Worm (Caenorhabditis elegans) whole organism, L2 larva: ENCODE data around the gene F36D3.1.

Experiments
- C34F6.9 ChIP-seq: fragments of 150-350 bp; optimal IDR thresholded peaks from 2 replicates; lab custom pipeline; 2014; ENCODE audit warnings: missing biosample characterization, missing genetic modification characterization
- R02D3.7 ChIP-seq: fragments of 150-350 bp; optimal IDR thresholded peaks from 2 replicates; lab custom pipeline; 2014; ENCODE audit warnings: missing biosample characterization, missing genetic modification characterization
- alr-1 ChIP-seq: fragments of 150-350 bp; optimal IDR thresholded peaks from 2 replicates; lab custom pipeline; 2014; ENCODE audit warnings: missing biosample characterization, missing genetic modification characterization
- aly-2 ChIP-seq: fragments of 150-350 bp; optimal IDR thresholded peaks from 2 replicates; lab custom pipeline; 2014; ENCODE audit warnings: missing biosample characterization, missing genetic modification characterization
- blmp-1 ChIP-seq: sonication (generic microtip); optimal IDR thresholded peaks from 2 replicates; lab custom pipeline; 2017; ENCODE audit warnings: missing genetic modification characterization, mild to moderate bottlenecking, missing compliant biosample characterization, antibody characterized with exemption, moderate library complexity; ENCODE audit not compliant: insufficient read depth
- ceh-82 ChIP-seq: fragments of 150-350 bp; optimal IDR thresholded peaks from 2 replicates; lab custom pipeline; 2014; ENCODE audit warnings: missing biosample characterization, missing genetic modification characterization
- crh-2 ChIP-seq: sonication (generic microtip); optimal IDR thresholded peaks from 2 replicates; lab custom pipeline; 2017; ENCODE audit warnings: missing biosample characterization, missing genetic modification characterization
- elt-3 ChIP-seq: sonication (generic microtip); optimal IDR thresholded peaks from 2 replicates; lab custom pipeline; 2017; ENCODE audit warnings: missing biosample characterization, missing genetic modification characterization
- fos-1 ChIP-seq: fragments of 150-350 bp; optimal IDR thresholded peaks from 2 replicates; lab custom pipeline; 2014; ENCODE audit warnings: missing biosample characterization, missing genetic modification characterization
- gmeb-1 ChIP-seq: fragments of 150-350 bp; optimal IDR thresholded peaks from 2 replicates; lab custom pipeline; 2014; ENCODE audit warnings: missing biosample characterization, missing genetic modification characterization
- lin-13 ChIP-seq: fragments of 150-350 bp; optimal IDR thresholded peaks from 2 replicates; lab custom pipeline; 2014; ENCODE audit warnings: missing biosample characterization, missing genetic modification reagents, missing genetic modification characterization
- mab-5 ChIP-seq: fragments of 150-350 bp; optimal IDR thresholded peaks from 2 replicates; lab custom pipeline; 2014; ENCODE audit warnings: missing biosample characterization, missing genetic modification characterization
- mbf-1 ChIP-seq: sonication (generic microtip); optimal IDR thresholded peaks from 2 replicates; lab custom pipeline; 2017; ENCODE audit warnings: missing biosample characterization, missing genetic modification characterization
- nhr-11 ChIP-seq: fragments of 150-350 bp; optimal IDR thresholded peaks from 2 replicates; lab custom pipeline; 2014; ENCODE audit warnings: missing biosample characterization, missing genetic modification characterization
- nhr-12 ChIP-seq: fragments of 150-350 bp; optimal IDR thresholded peaks from 2 replicates; lab custom pipeline; 2014; ENCODE audit warnings: missing biosample characterization, missing genetic modification characterization
- nhr-21 ChIP-seq: fragments of 150-350 bp; optimal IDR thresholded peaks from 2 replicates; lab custom pipeline; 2014; ENCODE audit warnings: missing biosample characterization, missing genetic modification characterization
- nhr-237 ChIP-seq: fragments of 150-350 bp; optimal IDR thresholded peaks from 2 replicates; lab custom pipeline; 2014; ENCODE audit warnings: missing biosample characterization, missing genetic modification characterization
- nhr-6 ChIP-seq: fragments of 150-350 bp; optimal IDR thresholded peaks from 2 replicates; lab custom pipeline; 2014; ENCODE audit warnings: missing biosample characterization, missing genetic modification characterization
- nhr-77 ChIP-seq: fragments of 150-350 bp; optimal IDR thresholded peaks from 2 replicates; lab custom pipeline; 2014; ENCODE audit warnings: missing biosample characterization, missing genetic modification characterization
- peb-1 ChIP-seq: fragments of 150-350 bp; optimal IDR thresholded peaks from 2 replicates; lab custom pipeline; 2014; ENCODE audit warnings: missing biosample characterization, missing genetic modification characterization
- skn-1 ChIP-seq: sonication (generic microtip); optimal IDR thresholded peaks from 2 replicates; lab custom pipeline; 2017; ENCODE audit warnings: missing biosample characterization, missing genetic modification characterization
- sma-9 ChIP-seq, 2 experiments: fragments of 150-350 bp in 1 of 2; sonication (generic microtip) in 1 of 2; optimal IDR thresholded peaks; 2 replicates each; lab custom pipeline; 2014 to 2016; ENCODE audit warnings: missing genetic modification characterization in 2 of 2, mild to moderate bottlenecking in 1 of 2, missing biosample characterization in 1 of 2, missing compliant biosample characterization in 1 of 2, missing genetic modification reagents in 1 of 2, moderate library complexity in 1 of 2
- unc-39 ChIP-seq: fragments of 150-350 bp; optimal IDR thresholded peaks from 2 replicates; lab custom pipeline; 2014; ENCODE audit warnings: missing biosample characterization, missing genetic modification characterization
- unc-55 ChIP-seq: fragments of 150-350 bp; sonication (generic microtip); optimal IDR thresholded peaks from 3 replicates; lab custom pipeline; 2014; ENCODE audit warnings: missing biosample characterization, missing genetic modification reagents, missing genetic modification characterization
- unc-62 ChIP-seq: fragments of 150-350 bp; optimal IDR thresholded peaks from 2 replicates; lab custom pipeline; 2014; ENCODE audit warnings: missing biosample characterization, missing genetic modification reagents, missing genetic modification characterization
- zag-1 ChIP-seq: fragments of 150-350 bp; optimal IDR thresholded peaks from 2 replicates; lab custom pipeline; 2014; ENCODE audit warnings: missing biosample characterization, missing genetic modification characterization
- ztf-1 ChIP-seq: fragments of 200-800 bp; sonication (Bioruptor generic); conservative IDR thresholded peaks from 2 replicates; pipeline ENCODE4 v1.3.6; 2022; ENCODE audit warnings: missing genetic modification characterization, missing compliant biosample characterization
- ztf-11 ChIP-seq: sonication (generic microtip); optimal IDR thresholded peaks from 2 replicates; lab custom pipeline; 2017; ENCODE audit warnings: missing biosample characterization, missing genetic modification characterization

Gene F36D3.1

DNA sequence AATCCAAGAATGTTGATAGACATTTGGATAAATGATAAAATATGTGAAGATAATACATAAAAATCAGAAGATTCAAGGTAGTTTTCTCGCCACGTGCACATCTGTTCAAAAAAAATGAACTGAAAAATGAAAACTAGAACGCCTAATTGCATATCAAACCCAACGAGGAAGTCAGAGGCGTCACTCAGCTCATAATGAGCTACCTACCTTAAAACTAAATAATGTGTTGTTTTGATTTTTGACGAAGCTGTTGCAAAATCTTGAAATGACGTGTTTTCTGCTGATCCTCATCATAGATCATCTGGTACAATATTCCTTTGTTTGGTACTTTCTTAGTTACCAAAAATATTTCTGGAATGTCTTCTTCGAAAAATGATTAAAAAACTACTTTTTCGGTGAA, 28.2 kb upstream of the F36D3.1 start, which contains the start of gene srh-138:
Gene srh-138 (minus strand): TSS at position 101 of the 400 bp plus-strand sequence.
- TF ChIP-seq unc-39 (no peak), aly-2 (tag; lab: Kevin White, UChicago) (no peak), unc-62 (GFP tag; lab: Kevin White, UChicago) (no peak)

DNA sequence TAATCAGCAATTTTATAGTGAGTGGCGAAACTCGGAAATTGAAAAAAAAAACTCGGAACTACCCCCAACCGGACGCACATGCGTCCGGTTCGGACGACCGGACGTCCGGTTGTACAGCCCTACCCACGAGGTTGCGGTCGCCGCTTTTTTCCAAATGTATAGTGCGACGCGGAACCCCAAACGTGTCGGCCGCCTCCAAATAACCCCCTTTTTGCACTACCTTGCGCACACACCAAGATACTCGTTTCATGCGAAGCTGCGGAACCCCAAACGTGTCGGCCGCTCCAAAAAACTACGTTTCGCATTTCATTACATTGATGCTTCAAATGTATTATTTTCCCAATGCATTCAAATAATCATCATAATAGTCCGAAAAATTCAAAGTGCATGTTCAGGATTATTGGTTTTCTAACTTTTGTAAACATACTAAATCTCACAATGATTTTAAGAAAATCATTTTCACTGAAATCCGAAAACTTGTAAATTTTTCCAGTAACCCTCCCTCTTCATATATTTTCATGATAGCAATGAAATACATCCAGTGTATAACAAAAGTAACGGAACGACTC, 27.1 kb upstream of the F36D3.1 start, which contains the start of gene srw-35:
Gene srw-35 (plus strand): TSS at position 519 of the 569 bp plus-strand sequence.
- no peak for TF ChIP-seq skn-1
- no peak for TF ChIP-seq unc-62 (GFP tag; lab: Kevin White, UChicago)
- no peak for TF ChIP-seq mab-5
- no peak for TF ChIP-seq crh-2 (tag; lab: Kevin White, UChicago)
- TF ChIP-seq nhr-77 (tag; lab: Kevin White, UChicago) = no peak
- TF ChIP-seq nhr-21 (tag; lab: Kevin White, UChicago) = no peak
- TF ChIP-seq sma-9 (GFP tag; optimal IDR thresholded peaks at IDR 0.05; lab: Kevin White, UChicago) = no peak
- no peak for TF ChIP-seq sma-9 (tag; optimal IDR thresholded peaks at IDR 0.05; lab: Kevin White, UChicago)
- TF ChIP-seq elt-3 (tag; lab: Kevin White, UChicago) = no peak
- TF ChIP-seq unc-55 = no peak
- no peak for TF ChIP-seq nhr-11 (tag; lab: Kevin White, UChicago)
- no peak for TF ChIP-seq ztf-1

DNA sequence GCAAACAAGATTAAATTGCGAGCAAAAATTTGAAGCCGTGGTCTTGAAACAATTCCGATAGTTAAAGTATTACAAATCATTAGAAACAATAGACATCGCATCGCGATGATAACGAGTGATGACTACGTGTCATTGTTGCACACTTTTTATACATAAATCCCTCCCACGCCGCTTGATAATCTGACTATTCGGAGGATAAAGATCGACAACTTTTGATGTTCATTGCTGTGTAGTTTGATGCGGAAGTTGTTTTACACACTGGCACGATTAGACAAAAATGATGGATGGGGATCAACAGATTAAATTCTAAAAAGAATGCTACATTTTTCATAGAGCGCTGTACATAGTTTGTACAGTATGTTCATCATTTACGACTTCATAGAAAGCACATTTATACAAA, 19.9 kb upstream of the F36D3.1 start, which contains the start of gene T08G3.11:
Gene T08G3.11 (minus strand): TSS at position 101 of the 400 bp plus-strand sequence.
- TF ChIP-seq gmeb-1 (tag; lab: Kevin White, UChicago) (no peak), ceh-82 (tag; lab: Kevin White, UChicago) (no peak), alr-1 (no peak), C34F6.9 (tag; lab: Kevin White, UChicago) (no peak), elt-3 (tag; lab: Kevin White, UChicago) (no peak), nhr-237 (tag; lab: Kevin White, UChicago) (no peak), mbf-1 (tag; lab: Kevin White, UChicago) (no peak), zag-1 (tag; lab: Kevin White, UChicago) (no peak), blmp-1 (tag; lab: Kevin White, UChicago) (no peak), ztf-11 (tag; lab: Kevin White, UChicago) (no peak), R02D3.7 (tag; lab: Kevin White, UChicago) (no peak), unc-39 (no peak), ztf-1 (no peak), fos-1 (tag; lab: Kevin White, UChicago) (no peak)

- TF ChIP-seq R02D3.7 (tag; lab: Kevin White, UChicago) = no peak
- no peak for TF ChIP-seq nhr-6 (tag; lab: Kevin White, UChicago)
- no peak for TF ChIP-seq peb-1 (tag; lab: Kevin White, UChicago)
- no peak for TF ChIP-seq mab-5
- no peak for TF ChIP-seq ceh-82 (tag; lab: Kevin White, UChicago)
- TF ChIP-seq aly-2 (tag; lab: Kevin White, UChicago) = no peak
Observed at ce11 chrV:16480919-16481630, 18.1 kb upstream of the F36D3.1 start, which contains the start of the genes F57E7.4 and spig-6. Gene F57E7.4 (minus strand): TSS chrV:16481019. Gene spig-6 (plus strand): TSS chrV:16481580.

- TF ChIP-seq elt-3 (tag; lab: Kevin White, UChicago) = no peak
- no peak for TF ChIP-seq crh-2 (tag; lab: Kevin White, UChicago)
- TF ChIP-seq lin-13 (GFP tag; lab: Kevin White, UChicago) = no peak
- TF ChIP-seq nhr-237 (tag; lab: Kevin White, UChicago) = no peak
- TF ChIP-seq, all 48 proteins: peak for 0
Observed at ce11 chrV:16483044-16483443, 16.1 kb upstream of the F36D3.1 start, which contains the start of gene F57E7.2. Gene F57E7.2 (minus strand): TSS chrV:16483144.

ce11 chrV:16483681-16484080, 15.5 kb upstream of the F36D3.1 start, which contains the start of gene srh-139:
Gene srh-139 (plus strand): TSS chrV:16483981.
- TF ChIP-seq nhr-12 (tag; lab: Kevin White, UChicago) = no peak
